Worm (Caenorhabditis elegans): ENCODE results near the gene R74.8.

Gene R74.8

DNA sequence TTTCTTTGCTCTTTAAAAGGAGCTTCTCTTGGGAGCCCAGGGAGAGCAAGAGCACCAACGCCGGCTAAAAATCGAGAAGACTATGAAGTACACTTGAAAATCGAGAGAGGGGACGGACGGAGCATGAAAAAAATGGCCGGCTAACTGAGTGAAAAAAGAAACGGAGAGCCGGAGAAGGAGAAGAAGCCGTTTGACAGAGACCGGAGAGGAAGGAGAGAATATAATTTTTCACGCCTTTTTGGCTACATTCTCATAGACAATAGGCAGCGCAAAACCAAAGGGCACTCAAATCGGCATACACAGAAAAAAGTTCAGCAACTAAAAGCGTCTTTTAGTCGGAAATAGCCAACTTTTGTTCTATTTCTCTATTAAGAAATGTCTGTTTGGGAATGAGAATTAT lies 15.4 kb downstream of the R74.8 start:
- TF ChIP-seq ceh-63 (GFP tag; optimal IDR thresholded peaks at IDR 0.05) (no peak), lin-14 (GFP tag; optimal IDR thresholded peaks at IDR 0.05) (peak; percentile 45), efl-1 (optimal IDR thresholded peaks at IDR 0.05) (no peak), efl-1 (GFP tag; optimal IDR thresholded peaks at IDR 0.05 in 1 of 2) (peak in 1 of 2 experiments; percentile 21), ceh-8 (GFP tag; optimal IDR thresholded peaks at IDR 0.05) (no peak), hlh-4 (tag; optimal IDR thresholded peaks at IDR 0.05) (no peak), dpl-1 (GFP tag; optimal IDR thresholded peaks at IDR 0.05) (no peak)

DNA sequence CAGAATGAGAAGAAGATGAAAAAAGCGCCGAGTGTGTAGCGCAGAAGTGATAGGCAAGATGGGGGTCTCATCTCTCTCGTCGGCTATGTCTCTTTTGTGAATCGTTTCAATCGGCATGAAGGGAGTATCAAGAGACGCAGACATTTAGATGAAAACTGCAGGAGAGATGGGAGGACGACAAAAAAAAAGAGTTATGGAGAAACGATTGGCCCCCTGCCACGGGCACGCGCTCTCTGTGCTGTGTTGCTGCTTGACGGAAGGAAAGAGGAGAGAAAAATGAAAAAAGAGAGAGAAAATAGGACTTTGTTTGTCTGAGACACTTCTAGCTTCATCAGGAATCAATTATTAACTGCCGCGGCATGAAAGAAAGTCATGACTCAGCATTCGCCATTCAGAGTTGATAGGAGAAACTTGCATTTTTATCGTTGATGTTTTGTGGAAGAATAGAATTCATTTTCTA lies 17.6 kb downstream of the R74.8 start:
- peak; percentile 80 for TF ChIP-seq xbp-1 (tag; optimal IDR thresholded peaks at IDR 0.05)
- peak; percentile 50; the same call in 1 of the 2 replicates for TF ChIP-seq ceh-88 (GFP tag; IDR thresholded peaks at IDR 0.05)
- peak; percentile 72 for TF ChIP-seq unc-130 (tag; optimal IDR thresholded peaks at IDR 0.05)
- peak; percentile 87 for TF ChIP-seq nhr-77 (tag; optimal IDR thresholded peaks at IDR 0.05)
- TF ChIP-seq fkh-4 (tag; optimal IDR thresholded peaks at IDR 0.05; ENCODE audit: borderline replicate concordance) = peak; percentile 69
- no peak for TF ChIP-seq nhr-12 (tag; optimal IDR thresholded peaks at IDR 0.05)
- TF ChIP-seq aha-1 (tag; optimal IDR thresholded peaks at IDR 0.05) = no peak
- TF ChIP-seq nhr-20 (tag; optimal IDR thresholded peaks at IDR 0.05) = peak; percentile 90
- TF ChIP-seq unc-86 (tag; optimal IDR thresholded peaks at IDR 0.05) = peak; percentile 87
- TF ChIP-seq aly-2 (tag; optimal IDR thresholded peaks at IDR 0.05) = no peak
- peak; percentile 66 for TF ChIP-seq isw-1 (GFP tag; IDR thresholded peaks at IDR 0.05)
- peak; percentile 73 for TF ChIP-seq skn-1 (tag; optimal IDR thresholded peaks at IDR 0.05)
- no peak for TF ChIP-seq nhr-84 (tag; optimal IDR thresholded peaks at IDR 0.05)
- TF ChIP-seq F16B12.6 (tag; optimal IDR thresholded peaks at IDR 0.05) = peak; percentile 15
- TF ChIP-seq nhr-47 (tag; optimal IDR thresholded peaks at IDR 0.05) = peak; percentile 86
- no peak for TF ChIP-seq vab-15 (tag; optimal IDR thresholded peaks at IDR 0.05)
- peak; percentile 24 for TF ChIP-seq ceh-8 (GFP tag; optimal IDR thresholded peaks at IDR 0.05)
- TF ChIP-seq efl-1 (optimal IDR thresholded peaks at IDR 0.05) = peak; percentile 73 to 76
- TF ChIP-seq efl-1 (GFP tag; optimal IDR thresholded peaks at IDR 0.05 in 1 of 2) = peak; percentile 25 to 93
- peak; percentile 75 for TF ChIP-seq nhr-11 (tag; optimal IDR thresholded peaks at IDR 0.05)
- TF ChIP-seq mdl-1 (tag; optimal IDR thresholded peaks at IDR 0.05) = peak in 1 of 2 experiments; percentile 89
- TF ChIP-seq ztf-11 (tag; optimal IDR thresholded peaks at IDR 0.05) = no peak
- TF ChIP-seq zip-4 (GFP tag; optimal IDR thresholded peaks at IDR 0.05) = no peak
- TF ChIP-seq jun-1 (tag; optimal IDR thresholded peaks at IDR 0.05) = peak; percentile 91
- TF ChIP-seq lir-3 (tag; optimal IDR thresholded peaks at IDR 0.05; ENCODE audit: poor library complexity) = peak; percentile 45
- peak; percentile 64 for TF ChIP-seq pag-3 (tag; optimal IDR thresholded peaks at IDR 0.05; ENCODE audit: borderline replicate concordance, insufficient read depth)
- TF ChIP-seq lsy-2 (tag; optimal IDR thresholded peaks at IDR 0.05) = peak; percentile 79 to 90
- no peak for TF ChIP-seq hlh-4 (tag; optimal IDR thresholded peaks at IDR 0.05)
- TF ChIP-seq blmp-1 (tag; optimal IDR thresholded peaks at IDR 0.05) = peak; percentile 42
- no peak for TF ChIP-seq ceh-63 (GFP tag; optimal IDR thresholded peaks at IDR 0.05)
- TF ChIP-seq ztf-4 (tag; optimal IDR thresholded peaks at IDR 0.05) = peak; percentile 61
- peak; percentile 79 for TF ChIP-seq rnt-1 (tag; optimal IDR thresholded peaks at IDR 0.05)
- TF ChIP-seq mep-1 (tag; optimal IDR thresholded peaks at IDR 0.05) = peak; percentile 89
- TF ChIP-seq lin-14 (GFP tag; optimal IDR thresholded peaks at IDR 0.05) = peak; percentile 98
- peak; percentile 58 for TF ChIP-seq sox-4 (tag; optimal IDR thresholded peaks at IDR 0.05)
- peak; percentile 29 to 84 for TF ChIP-seq egl-27 (tag; optimal IDR thresholded peaks at IDR 0.05)
- no peak for TF ChIP-seq unc-30 (tag; optimal IDR thresholded peaks at IDR 0.05)
- TF ChIP-seq ces-1 (GFP tag; optimal IDR thresholded peaks at IDR 0.05) = no peak
- TF ChIP-seq lin-35 (GFP tag; optimal IDR thresholded peaks at IDR 0.05) = peak; percentile 73 to 77
- TF ChIP-seq ets-5 (GFP tag; IDR thresholded peaks at IDR 0.05) = no peak
- peak; percentile 78 for TF ChIP-seq irx-1 (tag; optimal IDR thresholded peaks at IDR 0.05)
- TF ChIP-seq sup-37 (GFP tag; optimal IDR thresholded peaks at IDR 0.05) = peak; percentile 37
- peak; percentile 69 for TF ChIP-seq nhr-237 (tag; optimal IDR thresholded peaks at IDR 0.05)
- TF ChIP-seq fkh-10 (GFP tag; optimal IDR thresholded peaks at IDR 0.05) = peak; percentile 83
- TF ChIP-seq hpl-2 (GFP tag; optimal IDR thresholded peaks at IDR 0.05) = no peak
- no peak for TF ChIP-seq grh-1 (GFP tag; IDR thresholded peaks at IDR 0.05)
- peak; percentile 62 for TF ChIP-seq lin-13 (GFP tag; optimal IDR thresholded peaks at IDR 0.05)
- TF ChIP-seq sptf-1 (tag; optimal IDR thresholded peaks at IDR 0.05) = no peak
- TF ChIP-seq efl-3 (GFP tag; optimal IDR thresholded peaks at IDR 0.05) = no peak
